Fruit fly (Drosophila melanogaster) whole organism, pupa: ENCODE data around the gene CG46465.
A peak's percentile ranks its signal among the peaks of the same experiment; 100 is the strongest.

ENCODE experiments used
- CG10348 ChIP-seq: fragments of 200-800 bp; sonication (Bioruptor generic); IDR thresholded peaks from 2 replicates; pipeline ENCODE4 v1.3.6; 2022; ENCODE audit warnings: missing biosample characterization, missing genetic modification characterization
- CG12605 ChIP-seq: fragments of 200-800 bp; sonication (Bioruptor generic); IDR thresholded peaks from 2 replicates; pipeline ENCODE4 v1.3.6; 2022; ENCODE audit warnings: missing biosample characterization, missing genetic modification characterization
- CG13204 ChIP-seq: fragments of 200-800 bp; sonication (Bioruptor generic); optimal IDR thresholded peaks from 2 replicates; lab custom pipeline; 2018; ENCODE audit warnings: missing biosample characterization, mild to moderate bottlenecking, missing genetic modification characterization, moderate library complexity
- CG14655 ChIP-seq: fragments of 200-800 bp; sonication (Bioruptor generic); optimal IDR thresholded peaks from 3 replicates; lab custom pipeline; 2017; ENCODE audit warnings: mild to moderate bottlenecking, missing biosample characterization, missing genetic modification reagents, missing genetic modification characterization
- CG15710 ChIP-seq: fragments of 200-800 bp; sonication (Bioruptor generic); optimal IDR thresholded peaks from 2 replicates; lab custom pipeline; 2018; ENCODE audit warnings: missing biosample characterization, mild to moderate bottlenecking, missing genetic modification characterization, moderate library complexity
- CG17806 ChIP-seq: fragments of 200-800 bp; sonication (Bioruptor generic); optimal IDR thresholded peaks from 2 replicates; lab custom pipeline; 2018; ENCODE audit warnings: missing biosample characterization, mild to moderate bottlenecking, missing genetic modification characterization, moderate library complexity
- CG32121 ChIP-seq: fragments of 200-800 bp; sonication (Bioruptor generic); IDR thresholded peaks from 2 replicates; pipeline ENCODE4 v1.3.6; 2022; ENCODE audit warnings: missing biosample characterization, missing genetic modification characterization
- CG34367 ChIP-seq: fragments of 200-800 bp; sonication (Bioruptor generic); optimal IDR thresholded peaks from 2 replicates; lab custom pipeline; 2018; ENCODE audit warnings: missing biosample characterization, mild to moderate bottlenecking, missing genetic modification characterization
- CG4496 ChIP-seq: fragments of 200-800 bp; sonication (Bioruptor generic); IDR thresholded peaks from 3 replicates; pipeline ENCODE4 v1.3.6; 2022; ENCODE audit warnings: missing biosample characterization, missing genetic modification characterization
- CG8159 ChIP-seq: fragments of 200-800 bp; sonication (Bioruptor generic); optimal IDR thresholded peaks from 3 replicates; lab custom pipeline; 2018; ENCODE audit warnings: missing biosample characterization, mild to moderate bottlenecking, missing genetic modification characterization, moderate library complexity
- CG8301 ChIP-seq: fragments of 200-800 bp; sonication (Bioruptor generic); optimal IDR thresholded peaks from 2 replicates; lab custom pipeline; 2018; ENCODE audit warnings: missing biosample characterization, mild to moderate bottlenecking, missing genetic modification characterization
- CG9948 ChIP-seq: fragments of 200-800 bp; sonication (Bioruptor generic); optimal IDR thresholded peaks from 2 replicates; lab custom pipeline; 2018; ENCODE audit warnings: missing biosample characterization, mild to moderate bottlenecking, missing genetic modification characterization, moderate library complexity
- D1 ChIP-seq: fragments of 200-800 bp; sonication (Bioruptor generic); optimal IDR thresholded peaks from 2 replicates; lab custom pipeline; 2018; ENCODE audit warnings: missing biosample characterization, mild to moderate bottlenecking, missing genetic modification characterization, moderate library complexity
- EcR ChIP-seq: fragments of 200-800 bp; sonication (Bioruptor generic); optimal IDR thresholded peaks from 3 replicates; lab custom pipeline; 2019; ENCODE audit warnings: missing biosample characterization, missing genetic modification characterization, mild to moderate bottlenecking, moderate library complexity, missing genetic modification reagents
- Ets98B ChIP-seq: fragments of 200-800 bp; sonication (Bioruptor generic); IDR thresholded peaks from 2 replicates; pipeline ENCODE4 v1.3.6; 2022; ENCODE audit warnings: missing biosample characterization, missing genetic modification characterization
- Pif1A ChIP-seq: fragments of 200-800 bp; sonication (Bioruptor generic); optimal IDR thresholded peaks from 3 replicates; lab custom pipeline; 2016; ENCODE audit warnings: missing biosample characterization, missing genetic modification characterization
- Pif1B ChIP-seq: fragments of 200-800 bp; sonication (Bioruptor generic); optimal IDR thresholded peaks from 3 replicates; lab custom pipeline; 2016; ENCODE audit warnings: missing biosample characterization, missing genetic modification characterization
- Snoo ChIP-seq: fragments of 200-800 bp; sonication (Bioruptor generic); optimal IDR thresholded peaks from 3 replicates; lab custom pipeline; 2017; ENCODE audit warnings: missing biosample characterization, mild to moderate bottlenecking, missing genetic modification characterization, inconsistent platforms
- fd96Ca ChIP-seq: fragments of 200-800 bp; sonication (Bioruptor generic); IDR thresholded peaks from 3 replicates; pipeline ENCODE4 v1.3.6; 2022; ENCODE audit warnings: missing biosample characterization, missing genetic modification characterization
- gl ChIP-seq: fragments of 200-800 bp; sonication (Bioruptor generic); optimal IDR thresholded peaks from 2 replicates; lab custom pipeline; 2018; ENCODE audit warnings: missing biosample characterization, mild to moderate bottlenecking, missing genetic modification characterization
- rn ChIP-seq: fragments of 200-800 bp; sonication (Bioruptor generic); IDR thresholded peaks from 2 replicates; pipeline ENCODE4 v1.3.6; 2022; ENCODE audit warnings: missing biosample characterization, missing genetic modification characterization

Gene CG46465

dm6 chr2L:18946636-18947514 is 45.4 kb upstream of the CG46465 start:
- peak; percentile 94 for TF ChIP-seq CG9948 (tag; lab: Kevin White, UChicago)
- no peak for TF ChIP-seq Ets98B (GFP tag; lab: Robert Waterston, UW)
- peak; percentile 87 for TF ChIP-seq D1
- peak; percentile 87 for TF ChIP-seq CG17806 (tag; lab: Kevin White, UChicago)
- TF ChIP-seq CG10348: no peak
- peak; percentile 81 for TF ChIP-seq CG34367 (tag; lab: Kevin White, UChicago)
- no peak for TF ChIP-seq gl (tag; lab: Kevin White, UChicago)
- peak; percentile 56 for TF ChIP-seq CG8301 (tag; lab: Kevin White, UChicago)
- peak; percentile 73 for TF ChIP-seq Snoo (tag; lab: Kevin White, UChicago)
- peak; percentile 85 for TF ChIP-seq EcR (GFP tag; lab: Kevin White, UChicago)
- TF ChIP-seq CG14655 (GFP tag; lab: Kevin White, UChicago): peak; percentile 89
- no peak for TF ChIP-seq CG32121 (GFP tag; lab: Robert Waterston, UW)
- no peak for TF ChIP-seq rn
- TF ChIP-seq CG13204: peak; percentile 68
- peak; percentile 50 for TF ChIP-seq Pif1B
- TF ChIP-seq CG12605: no peak; the same call in none of the 2 replicates
- TF ChIP-seq CG15710 (tag; lab: Kevin White, UChicago): peak; percentile 95
- no peak; the same call in 2 of the 3 replicates for TF ChIP-seq CG4496 (GFP tag; lab: Robert Waterston, UW)
- TF ChIP-seq CG8159 (tag; lab: Kevin White, UChicago): peak; percentile 96
- peak; percentile 27 for TF ChIP-seq Pif1A (GFP tag; lab: Kevin White, UChicago)
- no peak for TF ChIP-seq fd96Ca

- TF ChIP-seq CG15710 (tag; lab: Kevin White, UChicago) (no peak), CG8159 (tag; lab: Kevin White, UChicago) (no peak), CG32121 (GFP tag; lab: Robert Waterston, UW) (peak; percentile 15; the same call in 1 of the 2 replicates), CG34367 (tag; lab: Kevin White, UChicago) (no peak), EcR (GFP tag; lab: Kevin White, UChicago) (peak; percentile 86)
These were observed 44.7 kb upstream of the CG46465 start for dm6 chr2L:18947515-18947998.

- peak; percentile 82 for TF ChIP-seq CG17806 (tag; lab: Kevin White, UChicago)
- TF ChIP-seq CG10348: no peak
- TF ChIP-seq CG8301 (tag; lab: Kevin White, UChicago): peak; percentile 81
- TF ChIP-seq Pif1B: peak; percentile 83
- TF ChIP-seq rn: peak; percentile 50; the same call in 1 of the 2 replicates
- TF ChIP-seq CG32121 (GFP tag; lab: Robert Waterston, UW): 0 out of 2 replicates have a peak, but pooled peaks have one; percentile 37
- peak; percentile 69 for TF ChIP-seq D1
- TF ChIP-seq Snoo (tag; lab: Kevin White, UChicago): peak; percentile 75
- TF ChIP-seq CG9948 (tag; lab: Kevin White, UChicago): peak; percentile 90
- peak; percentile 80 for TF ChIP-seq CG4496 (GFP tag; lab: Robert Waterston, UW)
- peak; percentile 30; the same call in 1 of the 2 replicates for TF ChIP-seq Ets98B (GFP tag; lab: Robert Waterston, UW)
- TF ChIP-seq CG13204: peak; percentile 80
- TF ChIP-seq EcR (GFP tag; lab: Kevin White, UChicago): no peak
- TF ChIP-seq Pif1A (GFP tag; lab: Kevin White, UChicago): peak; percentile 82
- TF ChIP-seq CG15710 (tag; lab: Kevin White, UChicago): peak; percentile 94
- peak; percentile 90 for TF ChIP-seq CG8159 (tag; lab: Kevin White, UChicago)
- TF ChIP-seq fd96Ca: peak; percentile 15; the same call in 1 of the 3 replicates
- peak; percentile 54 for TF ChIP-seq gl (tag; lab: Kevin White, UChicago)
- TF ChIP-seq CG12605: peak; percentile 42; the same call in 1 of the 2 replicates
- TF ChIP-seq CG14655 (GFP tag; lab: Kevin White, UChicago): peak; percentile 91
- TF ChIP-seq CG34367 (tag; lab: Kevin White, UChicago): peak; percentile 86
These were observed 44.1 kb upstream of the CG46465 start for dm6 chr2L:18948065-18948723.

- no peak for TF ChIP-seq Ets98B (GFP tag; lab: Robert Waterston, UW)
- TF ChIP-seq, all 21 proteins: peak for 0
These were observed 43.6 kb upstream of the CG46465 start, which contains the start of gene CG10428 for dm6 chr2L:18948724-18949108. TSS of gene CG10428 (plus strand) at chr2L:18948884.

dm6 chr2L:18951674-18952073 is 40.6 kb upstream of the CG46465 start, which contains the start of gene Nedd8:
TSS of gene Nedd8 (minus strand) at chr2L:18951837.
- TF ChIP-seq CG10348: no peak
- no peak for TF ChIP-seq fd96Ca
- no peak for TF ChIP-seq EcR (GFP tag; lab: Kevin White, UChicago)
- TF ChIP-seq CG13204: no peak
- TF ChIP-seq rn: no peak
- TF ChIP-seq CG4496 (GFP tag; lab: Robert Waterston, UW): no peak
- TF ChIP-seq Ets98B (GFP tag; lab: Robert Waterston, UW): no peak
- no peak for TF ChIP-seq CG17806 (tag; lab: Kevin White, UChicago)
- no peak for TF ChIP-seq D1
- no peak for TF ChIP-seq CG15710 (tag; lab: Kevin White, UChicago)
- TF ChIP-seq Snoo (tag; lab: Kevin White, UChicago): no peak
- no peak for TF ChIP-seq Pif1B
- TF ChIP-seq Pif1A (GFP tag; lab: Kevin White, UChicago): no peak
- TF ChIP-seq CG8159 (tag; lab: Kevin White, UChicago): no peak
- TF ChIP-seq CG32121 (GFP tag; lab: Robert Waterston, UW): no peak
- no peak for TF ChIP-seq CG14655 (GFP tag; lab: Kevin White, UChicago)
- TF ChIP-seq CG34367 (tag; lab: Kevin White, UChicago): no peak
- no peak for TF ChIP-seq CG9948 (tag; lab: Kevin White, UChicago)
- TF ChIP-seq CG12605: no peak
- no peak for TF ChIP-seq gl (tag; lab: Kevin White, UChicago)
